Worm (Caenorhabditis elegans) whole organism, L4 larva: ENCODE results near the gene qns-1.

Source experiments
- R02D3.7 ChIP-seq: fragments of 150-350 bp; sonication (generic microtip); optimal IDR thresholded peaks from 3 replicates; lab custom pipeline; 2014; ENCODE audit warnings: missing biosample characterization, missing genetic modification characterization
- Y5F2A.4 ChIP-seq: fragments of 200-800 bp; sonication (Bioruptor generic); optimal IDR thresholded peaks from 2 replicates; lab custom pipeline; 2018; ENCODE audit warnings: mild to moderate bottlenecking, missing genetic modification characterization, missing compliant biosample characterization
- ceh-82 ChIP-seq: sonication (generic microtip); optimal IDR thresholded peaks from 2 replicates; lab custom pipeline; 2017; ENCODE audit warnings: missing biosample characterization, missing genetic modification characterization
- hlh-30 ChIP-seq: sonication (generic microtip); optimal IDR thresholded peaks from 2 replicates; lab custom pipeline; 2017; ENCODE audit warnings: antibody characterized with exemption, mild to moderate bottlenecking, missing genetic modification characterization, missing compliant biosample characterization; ENCODE audit not compliant: insufficient read depth
- lin-13 ChIP-seq: fragments of 150-350 bp; optimal IDR thresholded peaks from 2 replicates; lab custom pipeline; 2014; ENCODE audit warnings: missing biosample characterization, missing genetic modification reagents, missing genetic modification characterization
- nhr-6 ChIP-seq: fragments of 150-350 bp; optimal IDR thresholded peaks from 2 replicates; lab custom pipeline; 2014; ENCODE audit warnings: missing biosample characterization, missing genetic modification characterization

- no peak for TF ChIP-seq Y5F2A.4 (GFP tag; lab: Kevin White, UChicago)
- no peak for TF ChIP-seq lin-13 (GFP tag; lab: Kevin White, UChicago)
- TF ChIP-seq hlh-30 (tag; lab: Kevin White, UChicago): no peak
- no peak for TF ChIP-seq nhr-6 (tag; lab: Kevin White, UChicago)
- TF ChIP-seq R02D3.7: no peak
- TF ChIP-seq ceh-82 (tag; lab: Kevin White, UChicago): no peak
These were observed 26.6 kb upstream of the qns-1 start, which contains the start of gene F01G10.10 for ce11 chrIV:10245666-10246210.
